Worm (Caenorhabditis elegans) whole organism, dauer: ENCODE results near the gene clec-230.
"Not testable (repeated sequence)": the region's sequence is repeated elsewhere in the genome, so short reads cannot be mapped to it uniquely, and the experiment has no call there.

Experiments
- unc-62 ChIP-seq: sonication (generic microtip); optimal IDR thresholded peaks from 2 replicates; lab custom pipeline; 2017; ENCODE audit warnings: missing biosample characterization, missing genetic modification reagents, missing genetic modification characterization

The clec-230 gene

ce11 chrV:15352376-15352775, 3.4 kb upstream of the clec-230 start, which contains the start of gene srx-58:
Gene srx-58, plus strand, starts transcription at chrV:15352676.
- TF ChIP-seq unc-62 = no peak

ce11 chrV:15350615-15351014, 1.7 kb upstream of the clec-230 start, which contains the start of gene clec-231:
Gene clec-231, minus strand, starts transcription at chrV:15350715.
- no peak for TF ChIP-seq unc-62

ce11 chrV:15347292-15347691, 1.7 kb downstream of the clec-230 start, which contains the start of gene C29F3.3:
Gene C29F3.3, minus strand, starts transcription at chrV:15347392.
- no peak for TF ChIP-seq unc-62

- TF ChIP-seq unc-62 = no peak
These were observed 4.5 kb downstream of the clec-230 start, which contains the start of gene wrt-8 for ce11 chrV:15344481-15344880. Gene wrt-8, minus strand, starts transcription at chrV:15344581.

- TF ChIP-seq unc-62 = no peak
These were observed 7.5 kb downstream of the clec-230 start, which contains the start of gene clec-229 for ce11 chrV:15341404-15341803. Gene clec-229, minus strand, starts transcription at chrV:15341504.

ce11 chrV:15339363-15339762, 9.6 kb downstream of the clec-230 start, which contains the start of gene clec-228:
Gene clec-228, minus strand, starts transcription at chrV:15339463.
- TF ChIP-seq unc-62 = no peak

ce11 chrV:15337405-15337804, 11.5 kb downstream of the clec-230 start, which contains the start of gene wrt-7:
Gene wrt-7, minus strand, starts transcription at chrV:15337505.
- no peak for TF ChIP-seq unc-62

ce11 chrV:15332851-15333250, 16.1 kb downstream of the clec-230 start, which contains the start of gene srw-113:
Gene srw-113, plus strand, starts transcription at chrV:15333151.
- no peak for TF ChIP-seq unc-62

ce11 chrV:15330314-15330713, 18.6 kb downstream of the clec-230 start, which contains the start of gene srh-295:
Gene srh-295, plus strand, starts transcription at chrV:15330614.
- no peak for TF ChIP-seq unc-62

ce11 chrV:15327745-15328447, 21.0 kb downstream of the clec-230 start, which contains the start of gene ZK1037.6:
Gene ZK1037.6, minus strand, starts transcription at chrV:15327795.
- TF ChIP-seq unc-62 = no peak

ce11 chrV:15323417-15323816, 25.5 kb downstream of the clec-230 start:
- no peak for TF ChIP-seq unc-62

- TF ChIP-seq unc-62 = not testable (repeated sequence)
These were observed 26.3 kb downstream of the clec-230 start, which contains the start of gene nhr-247 for ce11 chrV:15322653-15323052. Gene nhr-247, plus strand, starts transcription at chrV:15322982.

- no peak for TF ChIP-seq unc-62
These were observed 30.3 kb downstream of the clec-230 start, which contains the start of gene nhr-291 for ce11 chrV:15318638-15319037. Gene nhr-291, plus strand, starts transcription at chrV:15318961.

- TF ChIP-seq unc-62 = no peak
These were observed 33.0 kb downstream of the clec-230 start, which contains the start of the genes srt-22 and nhr-246 for ce11 chrV:15315827-15316527. Gene srt-22, minus strand, starts transcription at chrV:15315927. Gene nhr-246, plus strand, starts transcription at chrV:15316477.

ce11 chrV:15313529-15313928, 35.4 kb downstream of the clec-230 start:
- TF ChIP-seq unc-62 = no peak

ce11 chrV:15310780-15311179, 38.2 kb downstream of the clec-230 start, which contains the start of gene irld-62:
Gene irld-62, plus strand, starts transcription at chrV:15311080.
- no peak for TF ChIP-seq unc-62

ce11 chrV:15309011-15309410, 39.9 kb downstream of the clec-230 start, which contains the start of gene srz-10:
Gene srz-10, minus strand, starts transcription at chrV:15309098.
- TF ChIP-seq unc-62 = no peak
